Fruit fly (Drosophila melanogaster) whole organism, embryonic: Measurements from ENCODE around the gene CG32333.
A peak's percentile ranks its signal among the peaks of the same experiment; 100 is the strongest.

ENCODE experiments used
- Asciz ChIP-seq: fragments of 200-800 bp; sonication (Bioruptor generic); optimal IDR thresholded peaks from 2 replicates; lab custom pipeline; 2017; ENCODE audit warnings: missing biosample characterization, mild to moderate bottlenecking, missing genetic modification characterization, missing genetic modification reagents
- CG12942 ChIP-seq: fragments of 200-800 bp; sonication (Bioruptor generic); optimal IDR thresholded peaks from 3 replicates; lab custom pipeline; 2016; ENCODE audit warnings: missing biosample characterization, missing genetic modification characterization
- CG13775 ChIP-seq: fragments of 200-800 bp; sonication (Bioruptor generic); optimal IDR thresholded peaks from 3 replicates; lab custom pipeline; 2017; ENCODE audit warnings: missing biosample characterization, mild to moderate bottlenecking, missing genetic modification characterization
- CG13894 ChIP-seq: fragments of 200-800 bp; sonication (Bioruptor generic); optimal IDR thresholded peaks from 3 replicates; lab custom pipeline; 2018; ENCODE audit warnings: missing biosample characterization, mild to moderate bottlenecking, missing genetic modification characterization, moderate library complexity
- CG14050 ChIP-seq: fragments of 200-800 bp; sonication (Bioruptor generic); IDR thresholded peaks from 3 replicates; pipeline ENCODE4 v1.3.6; 2022; ENCODE audit warnings: missing biosample characterization, missing genetic modification characterization
- CG14860 ChIP-seq: fragments of 200-800 bp; sonication (Bioruptor generic); IDR thresholded peaks from 3 replicates; pipeline ENCODE4 v1.3.6; 2022; ENCODE audit warnings: missing biosample characterization, missing genetic modification characterization; ENCODE audit not compliant: partially characterized antibody
- CG1603 ChIP-seq: fragments of 200-800 bp; sonication (Bioruptor generic); optimal IDR thresholded peaks from 2 replicates; lab custom pipeline; 2019; ENCODE audit warnings: missing biosample characterization, mild to moderate bottlenecking, missing genetic modification characterization, moderate library complexity
- CG16813 ChIP-seq: fragments of 200-800 bp; sonication (Bioruptor generic); IDR thresholded peaks from 3 replicates; pipeline ENCODE4 v1.3.6; 2022; ENCODE audit warnings: missing biosample characterization, missing genetic modification characterization; ENCODE audit not compliant: partially characterized antibody
- CG16815 ChIP-seq: fragments of 200-800 bp; sonication (Bioruptor generic); optimal IDR thresholded peaks from 3 replicates; lab custom pipeline; 2017; ENCODE audit warnings: missing biosample characterization, mild to moderate bottlenecking, missing genetic modification characterization
- CG16863 ChIP-seq: fragments of 200-800 bp; sonication (Bioruptor generic); optimal IDR thresholded peaks from 3 replicates; lab custom pipeline; 2016; ENCODE audit warnings: missing biosample characterization, missing genetic modification characterization
- CG17568 ChIP-seq: fragments of 200-800 bp; sonication (Bioruptor generic); optimal IDR thresholded peaks from 2 replicates; lab custom pipeline; 2018; ENCODE audit warnings: missing biosample characterization, mild to moderate bottlenecking, missing genetic modification characterization, moderate library complexity
- CG3726 ChIP-seq: fragments of 200-800 bp; sonication (Bioruptor generic); IDR thresholded peaks from 3 replicates; pipeline ENCODE4, ENCODE4 v1.3.6; 2022; ENCODE audit warnings: missing biosample characterization, missing genetic modification characterization
- CG3995 ChIP-seq: fragments of 200-800 bp; sonication (Bioruptor generic); optimal IDR thresholded peaks from 3 replicates; lab custom pipeline; 2016; ENCODE audit warnings: missing biosample characterization, missing genetic modification characterization
- CG9437 ChIP-seq: fragments of 200-800 bp; sonication (Bioruptor generic); optimal IDR thresholded peaks from 2 replicates; lab custom pipeline; 2018; ENCODE audit warnings: missing biosample characterization, mild to moderate bottlenecking, missing genetic modification characterization
- CG9727 ChIP-seq: fragments of 200-800 bp; sonication (Bioruptor generic); optimal IDR thresholded peaks from 3 replicates; lab custom pipeline; 2017; ENCODE audit warnings: missing biosample characterization, mild to moderate bottlenecking, missing genetic modification characterization
- Dip2 ChIP-seq: fragments of 200-800 bp; sonication (Bioruptor generic); IDR thresholded peaks from 2 replicates; pipeline ENCODE4 v1.3.6; 2022; ENCODE audit warnings: missing biosample characterization, missing genetic modification characterization
- Doc3 ChIP-seq: fragments of 200-800 bp; sonication (Bioruptor generic); IDR thresholded peaks from 3 replicates; pipeline ENCODE4 v1.3.6; 2022; ENCODE audit warnings: missing biosample characterization, missing genetic modification characterization; ENCODE audit not compliant: partially characterized antibody
- Dref ChIP-seq: fragments of 200-800 bp; sonication (Bioruptor generic); IDR thresholded peaks from 2 replicates; pipeline ENCODE4 v1.3.6; 2022; ENCODE audit warnings: missing biosample characterization, missing genetic modification characterization
- ERR ChIP-seq: fragments of 200-800 bp; sonication (Bioruptor generic); optimal IDR thresholded peaks from 2 replicates; lab custom pipeline; 2016; ENCODE audit warnings: missing biosample characterization, missing genetic modification characterization
- Jarid2 ChIP-seq: fragments of 200-800 bp; sonication (Bioruptor generic); optimal IDR thresholded peaks from 3 replicates; lab custom pipeline; 2017; ENCODE audit warnings: mild to moderate bottlenecking, missing biosample characterization, missing genetic modification reagents, missing genetic modification characterization
- Kr ChIP-seq: fragments of 200-800 bp; sonication (Bioruptor generic); optimal IDR thresholded peaks from 2 replicates; lab custom pipeline; 2017; ENCODE audit warnings: missing biosample characterization, mild to moderate bottlenecking, missing genetic modification characterization
- MESR4 ChIP-seq: fragments of 200-800 bp; sonication (Bioruptor generic); optimal IDR thresholded peaks from 2 replicates; lab custom pipeline; 2018; ENCODE audit warnings: missing biosample characterization, mild to moderate bottlenecking, missing genetic modification characterization, moderate library complexity
- Myb ChIP-seq: fragments of 200-800 bp; sonication (Bioruptor generic); optimal IDR thresholded peaks from 2 replicates; lab custom pipeline; 2016; ENCODE audit warnings: missing biosample characterization, missing genetic modification characterization
- Nf-YA ChIP-seq: fragments of 200-800 bp; sonication (Bioruptor generic); IDR thresholded peaks from 2 replicates; pipeline ENCODE4 v1.3.6; 2022; ENCODE audit warnings: missing biosample characterization, missing genetic modification characterization
- Poxn ChIP-seq: fragments of 200-800 bp; sonication (Bioruptor generic); IDR thresholded peaks from 2 replicates; pipeline ENCODE4 v1.3.6; 2022; ENCODE audit warnings: missing biosample characterization, missing genetic modification characterization
- Rfx ChIP-seq: fragments of 200-800 bp; sonication (Bioruptor generic); IDR thresholded peaks from 2 replicates; pipeline ENCODE4 v1.3.6; 2022; ENCODE audit warnings: missing biosample characterization, missing genetic modification characterization
- Spps ChIP-seq: fragments of 200-800 bp; sonication (Bioruptor generic); optimal IDR thresholded peaks from 2 replicates; lab custom pipeline; 2018; ENCODE audit warnings: missing biosample characterization, mild to moderate bottlenecking, missing genetic modification characterization
- Sry-β ChIP-seq: fragments of 200-800 bp; sonication (Bioruptor generic); optimal IDR thresholded peaks from 2 replicates; lab custom pipeline; 2018; ENCODE audit warnings: missing biosample characterization, mild to moderate bottlenecking, missing genetic modification characterization, moderate library complexity
- Taf1 ChIP-seq: fragments of 200-800 bp; sonication (Bioruptor generic); IDR thresholded peaks from 2 replicates; pipeline ENCODE4 v1.3.6; 2022; ENCODE audit warnings: missing biosample characterization, missing genetic modification characterization
- Trl ChIP-seq, 3 experiments: fragments of >200 bp in 2 of 3; fragments of 200-800 bp in 1 of 3; sonication (Bioruptor generic) in 1 of 3; optimal IDR thresholded peaks; 2 replicates in 1 of 3; 3 replicates in 2 of 3; lab custom pipeline; 2016 to 2017; ENCODE audit warnings: missing biosample characterization in 1 of 3, missing genetic modification characterization in 1 of 3
- ash1 ChIP-seq: fragments of 200-800 bp; sonication (Bioruptor generic); optimal IDR thresholded peaks from 2 replicates; lab custom pipeline; 2018; ENCODE audit warnings: missing biosample characterization, mild to moderate bottlenecking, missing genetic modification characterization
- ato ChIP-seq: fragments of 200-800 bp; sonication (Bioruptor generic); IDR thresholded peaks from 2 replicates; pipeline ENCODE4 v1.3.6; 2022; ENCODE audit warnings: missing biosample characterization, missing genetic modification characterization; ENCODE audit not compliant: partially characterized antibody
- chn ChIP-seq: fragments of 200-800 bp; sonication (Bioruptor generic); optimal IDR thresholded peaks from 2 replicates; lab custom pipeline; 2016; ENCODE audit warnings: missing biosample characterization, missing genetic modification characterization
- da ChIP-seq: fragments of 200-800 bp; sonication (Bioruptor generic); optimal IDR thresholded peaks from 2 replicates; lab custom pipeline; 2016; ENCODE audit warnings: missing biosample characterization, missing genetic modification characterization
- dati ChIP-seq: fragments of 200-800 bp; sonication (Bioruptor generic); IDR thresholded peaks from 2 replicates; pipeline ENCODE4 v1.3.6; 2022; ENCODE audit warnings: missing biosample characterization, missing genetic modification characterization
- dm ChIP-seq: fragments of 200-800 bp; sonication (Bioruptor generic); optimal IDR thresholded peaks from 3 replicates; lab custom pipeline; 2016; ENCODE audit warnings: missing biosample characterization, missing genetic modification characterization
- dpn ChIP-seq, 2 experiments: fragments of 200-800 bp; sonication (Bioruptor generic); optimal IDR thresholded peaks; 3 replicates each; lab custom pipeline; 2016; ENCODE audit warnings: missing biosample characterization in 2 of 2, missing genetic modification characterization in 2 of 2
- dysf ChIP-seq: fragments of 200-800 bp; sonication (Bioruptor generic); IDR thresholded peaks from 3 replicates; pipeline ENCODE4 v1.3.6; 2022; ENCODE audit warnings: missing biosample characterization, missing genetic modification characterization
- exex ChIP-seq: fragments of 200-800 bp; sonication (Bioruptor generic); optimal IDR thresholded peaks from 4 replicates; lab custom pipeline; 2018; ENCODE audit warnings: missing biosample characterization, mild to moderate bottlenecking, missing genetic modification characterization, moderate library complexity
- gsb ChIP-seq: fragments of 200-800 bp; sonication (Bioruptor generic); IDR thresholded peaks from 2 replicates; pipeline ENCODE4 v1.3.6; 2022; ENCODE audit warnings: missing biosample characterization, missing genetic modification characterization
- inv ChIP-seq: fragments of 200-800 bp; sonication (Bioruptor generic); IDR thresholded peaks from 2 replicates; pipeline ENCODE4 v1.3.6; 2022; ENCODE audit warnings: missing biosample characterization, missing genetic modification characterization; ENCODE audit not compliant: partially characterized antibody
- luna ChIP-seq: fragments of 200-800 bp; sonication (Bioruptor generic); optimal IDR thresholded peaks from 2 replicates; lab custom pipeline; 2016; ENCODE audit warnings: missing biosample characterization, missing genetic modification characterization
- mam ChIP-seq: fragments of 200-800 bp; sonication (Bioruptor generic); optimal IDR thresholded peaks from 3 replicates; lab custom pipeline; 2016; ENCODE audit warnings: missing biosample characterization, missing genetic modification characterization
- p53 ChIP-seq: fragments of 200-800 bp; sonication (Bioruptor generic); optimal IDR thresholded peaks from 2 replicates; lab custom pipeline; 2016; ENCODE audit warnings: missing biosample characterization, missing genetic modification characterization
- ro ChIP-seq: fragments of 200-800 bp; sonication (Bioruptor generic); IDR thresholded peaks from 2 replicates; pipeline ENCODE4 v1.3.6; 2022; ENCODE audit warnings: missing biosample characterization, missing genetic modification characterization
- sug ChIP-seq: fragments of 200-800 bp; optimal IDR thresholded peaks from 2 replicates; lab custom pipeline; 2019; ENCODE audit warnings: missing biosample characterization, mild to moderate bottlenecking, missing genetic modification characterization, moderate library complexity
- trem ChIP-seq: fragments of 200-800 bp; optimal IDR thresholded peaks from 3 replicates; lab custom pipeline; 2019; ENCODE audit warnings: missing biosample characterization, mild to moderate bottlenecking, missing genetic modification characterization, moderate library complexity
- ttk ChIP-seq: fragments of 200-800 bp; sonication (Bioruptor generic); IDR thresholded peaks from 2 replicates; pipeline ENCODE4 v2.1.2; 2022; ENCODE audit warnings: missing biosample characterization, missing genetic modification characterization
- unpg ChIP-seq: fragments of 200-800 bp; sonication (Bioruptor generic); optimal IDR thresholded peaks from 3 replicates; lab custom pipeline; 2018; ENCODE audit warnings: missing biosample characterization, mild to moderate bottlenecking, missing genetic modification characterization, moderate library complexity

CG32333 gene

DNA sequence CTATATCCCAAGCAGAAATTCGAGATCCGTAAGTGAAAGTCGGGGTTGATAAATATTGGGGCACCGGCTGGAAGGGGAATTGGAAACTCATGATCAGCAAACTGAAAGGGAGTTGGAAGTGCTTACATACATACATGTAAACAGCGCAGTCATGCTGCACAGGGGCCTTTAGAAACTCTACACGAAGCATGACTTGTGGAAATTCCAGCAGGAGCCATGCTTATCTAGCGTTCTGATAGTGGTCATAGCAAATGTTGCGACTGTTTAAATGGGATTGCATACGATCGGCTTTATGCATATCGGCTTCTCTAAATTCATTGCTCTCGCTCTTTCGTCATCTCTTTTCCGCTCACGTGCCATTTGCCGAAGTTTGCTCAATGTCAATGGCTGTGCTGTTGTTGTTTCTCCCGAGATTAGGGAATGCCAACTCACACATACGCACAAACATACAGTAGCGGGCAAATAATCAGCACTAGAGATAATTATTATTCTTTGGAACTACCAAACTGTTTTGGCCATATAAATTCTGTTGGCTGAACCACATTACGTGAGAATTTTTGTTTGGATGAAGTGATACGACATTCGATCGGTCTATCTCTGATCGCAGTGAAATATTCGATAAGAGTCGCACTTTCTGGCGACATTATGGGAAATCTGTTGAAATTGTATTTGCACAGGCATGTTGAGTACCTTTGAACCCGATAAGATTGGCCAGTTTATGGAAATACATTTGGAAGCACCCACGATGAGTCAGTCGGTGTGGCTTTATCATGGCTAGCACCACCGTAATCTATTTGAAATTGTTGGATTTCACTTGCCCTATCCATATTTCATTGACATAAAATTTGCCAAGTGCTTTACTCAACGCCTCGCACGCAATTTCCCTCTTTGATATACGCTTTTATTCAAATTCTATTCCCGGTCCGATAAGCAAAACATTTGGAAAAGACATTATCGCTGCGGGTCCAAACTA is 60.5 kb downstream of the CG32333 start (continued):
- no peak for TF ChIP-seq Nf-YA
- TF ChIP-seq luna (GFP tag; lab: Kevin White, UChicago): no peak
- TF ChIP-seq CG14860 (GFP tag; lab: Robert Waterston, UW): no peak
- TF ChIP-seq CG16863 (GFP tag; lab: Kevin White, UChicago): no peak
- no peak for TF ChIP-seq CG1603
- no peak for TF ChIP-seq ro (GFP tag; lab: Robert Waterston, UW)
- TF ChIP-seq exex: peak; percentile 96
- no peak for TF ChIP-seq Dip2 (GFP tag; lab: Robert Waterston, UW)
- TF ChIP-seq dati: no peak
- no peak for TF ChIP-seq CG17568 (GFP tag; lab: Kevin White, UChicago)
- no peak for TF ChIP-seq Poxn (GFP tag; lab: Robert Waterston, UW)
- TF ChIP-seq Taf1 (GFP tag; lab: Robert Waterston, UW): no peak
- TF ChIP-seq Doc3 (GFP tag; lab: Robert Waterston, UW): no peak
- TF ChIP-seq mam (GFP tag; lab: Kevin White, UChicago): no peak
- no peak for TF ChIP-seq trem (tag; lab: Kevin White, UChicago)
- peak; percentile 7 for TF ChIP-seq CG9727 (GFP tag; lab: Kevin White, UChicago)
- TF ChIP-seq ERR (GFP tag; lab: Kevin White, UChicago): no peak
- TF ChIP-seq Jarid2 (GFP tag; lab: Kevin White, UChicago): no peak
- no peak for TF ChIP-seq Kr (GFP tag; lab: Kevin White, UChicago)
- no peak for TF ChIP-seq CG16813 (GFP tag; lab: Robert Waterston, UW)
- TF ChIP-seq MESR4 (GFP tag; lab: Kevin White, UChicago): no peak
- peak in 1 of 2 experiments; percentile 3 for TF ChIP-seq Trl (optimal IDR thresholded peaks at IDR 0.05; lab: Kevin White, UChicago)
- TF ChIP-seq Trl (GFP tag; optimal IDR thresholded peaks at IDR 0.05; lab: Kevin White, UChicago): no peak
- TF ChIP-seq CG13894 (tag; lab: Kevin White, UChicago): no peak
- no peak for TF ChIP-seq CG9437 (GFP tag; lab: Kevin White, UChicago)
- TF ChIP-seq CG16815 (GFP tag; lab: Kevin White, UChicago): no peak
- TF ChIP-seq dm (GFP tag; lab: Kevin White, UChicago): no peak
- TF ChIP-seq Rfx (GFP tag; lab: Robert Waterston, UW): peak; percentile 55
- peak; percentile 12 for TF ChIP-seq CG3995 (GFP tag; lab: Kevin White, UChicago)
- no peak for TF ChIP-seq p53 (GFP tag; lab: Kevin White, UChicago)
- no peak for TF ChIP-seq Myb (GFP tag; lab: Kevin White, UChicago)
- no peak for TF ChIP-seq chn
- no peak for TF ChIP-seq Dref
- TF ChIP-seq inv (GFP tag; lab: Robert Waterston, UW): no peak
- no peak for TF ChIP-seq da
- no peak for TF ChIP-seq CG12942 (GFP tag; lab: Kevin White, UChicago)
- no peak for TF ChIP-seq Sry-β (GFP tag; lab: Kevin White, UChicago)
- 0 out of 3 replicates have a peak, but pooled peaks have one; percentile 22 for TF ChIP-seq dysf (GFP tag; lab: Robert Waterston, UW)
- no peak for TF ChIP-seq CG14050 (GFP tag; lab: Robert Waterston, UW)
- TF ChIP-seq ash1 (GFP tag; lab: Kevin White, UChicago): no peak
- TF ChIP-seq Asciz: no peak
- TF ChIP-seq unpg (GFP tag; lab: Kevin White, UChicago): no peak
- TF ChIP-seq Spps: no peak
- no peak for TF ChIP-seq CG13775 (GFP tag; lab: Kevin White, UChicago)
- TF ChIP-seq gsb (GFP tag; lab: Robert Waterston, UW): no peak
- peak; percentile 76 for TF ChIP-seq sug (tag; lab: Kevin White, UChicago)
- TF ChIP-seq ato (GFP tag; lab: Robert Waterston, UW): no peak
- TF ChIP-seq ttk (GFP tag; lab: Robert Waterston, UW): no peak
- TF ChIP-seq CG3726: no peak
- no peak for TF ChIP-seq dpn (GFP tag; optimal IDR thresholded peaks at IDR 0.05; lab: Kevin White, UChicago)
